Worm (Caenorhabditis elegans) whole organism, L4 larva: ENCODE data around the gene srw-42.

Experiments
- F37D6.2 ChIP-seq: sonication (generic microtip); optimal IDR thresholded peaks from 2 replicates; lab custom pipeline; 2016; ENCODE audit warnings: mild to moderate bottlenecking, missing genetic modification characterization, missing compliant biosample characterization
- egl-27 ChIP-seq: sonication (generic microtip); optimal IDR thresholded peaks from 3 replicates; lab custom pipeline; 2017; ENCODE audit warnings: missing biosample characterization, missing genetic modification reagents, missing genetic modification characterization
- lin-13 ChIP-seq: fragments of 150-350 bp; optimal IDR thresholded peaks from 2 replicates; lab custom pipeline; 2014; ENCODE audit warnings: missing biosample characterization, missing genetic modification reagents, missing genetic modification characterization
- lin-29 ChIP-seq: fragments of 200-800 bp; sonication (Bioruptor generic); IDR thresholded peaks from 2 replicates; pipeline ENCODE4 v1.3.6; 2022; ENCODE audit warnings: missing genetic modification reagents, missing genetic modification characterization, missing compliant biosample characterization
- mdl-1 ChIP-seq, 2 experiments: fragments of 150-350 bp in 1 of 2; sonication (generic microtip) in 1 of 2; optimal IDR thresholded peaks; 2 replicates each; lab custom pipeline; 2014 to 2017; ENCODE audit warnings: missing biosample characterization in 2 of 2, missing genetic modification characterization in 2 of 2
- mxl-3 ChIP-seq: fragments of 200-800 bp; sonication (Bioruptor generic); optimal IDR thresholded peaks from 2 replicates; lab custom pipeline; 2018; ENCODE audit warnings: mild to moderate bottlenecking, missing genetic modification characterization, missing compliant biosample characterization

ce11 chrV:16647093-16647492 is 46.5 kb downstream of the srw-42 start, which contains the start of gene W06G6.10:
- TF ChIP-seq lin-13 (GFP tag; lab: Kevin White, UChicago), result no peak
- TF ChIP-seq mdl-1 (tag; optimal IDR thresholded peaks at IDR 0.05; lab: Kevin White, UChicago), result no peak
- no peak for TF ChIP-seq egl-27 (tag; lab: Kevin White, UChicago)
- no peak for TF ChIP-seq F37D6.2 (tag; lab: Kevin White, UChicago)
- no peak for TF ChIP-seq lin-29 (GFP tag; lab: Robert Waterston, UW)
- TF ChIP-seq mxl-3 (GFP tag; lab: Kevin White, UChicago), result no peak
